Worm (Caenorhabditis elegans) whole organism, L1 larva: ENCODE results near the gene Y60C6A.2.
A peak's percentile ranks its signal among the peaks of the same experiment; 100 is the strongest.

Source experiments
- C04F5.9 ChIP-seq: sonication (generic microtip); optimal IDR thresholded peaks from 2 replicates; lab custom pipeline; 2016; ENCODE audit warnings: missing genetic modification characterization, missing compliant biosample characterization
- C34B4.2 ChIP-seq: sonication (generic microtip); optimal IDR thresholded peaks from 2 replicates; lab custom pipeline; 2017; ENCODE audit warnings: mild to moderate bottlenecking, missing genetic modification characterization, missing compliant biosample characterization
- F16B12.6 ChIP-seq: fragments of 150-350 bp; optimal IDR thresholded peaks from 2 replicates; lab custom pipeline; 2014; ENCODE audit warnings: missing biosample characterization, missing genetic modification characterization
- aha-1 ChIP-seq: fragments of 150-350 bp; optimal IDR thresholded peaks from 2 replicates; lab custom pipeline; 2014; ENCODE audit warnings: missing biosample characterization, missing genetic modification characterization
- aly-2 ChIP-seq: fragments of 150-350 bp; optimal IDR thresholded peaks from 2 replicates; lab custom pipeline; 2014; ENCODE audit warnings: missing biosample characterization, missing genetic modification characterization
- ceh-8 ChIP-seq: fragments of 200-800 bp; sonication (Bioruptor generic); optimal IDR thresholded peaks from 2 replicates; lab custom pipeline; 2018; ENCODE audit warnings: mild to moderate bottlenecking, missing genetic modification characterization, moderate library complexity, missing compliant biosample characterization
- ceh-82 ChIP-seq, 3 experiments: fragments of 150-350 bp in 1 of 3; sonication (generic microtip) in 2 of 3; optimal IDR thresholded peaks; 2 replicates each; lab custom pipeline; 2014 to 2017; ENCODE audit warnings: missing biosample characterization in 3 of 3, missing genetic modification characterization in 3 of 3
- ceh-90 ChIP-seq: sonication (generic microtip); optimal IDR thresholded peaks from 2 replicates; lab custom pipeline; 2016; ENCODE audit warnings: missing genetic modification characterization, missing compliant biosample characterization
- dsc-1 ChIP-seq: sonication (generic microtip); optimal IDR thresholded peaks from 2 replicates; lab custom pipeline; 2016; ENCODE audit warnings: mild to moderate bottlenecking, missing genetic modification characterization, missing compliant biosample characterization
- egl-27 ChIP-seq, 2 experiments: fragments of 150-350 bp in 1 of 2; sonication (generic microtip); optimal IDR thresholded peaks; 3 replicates each; lab custom pipeline; 2017 to 2018; ENCODE audit warnings: missing biosample characterization in 2 of 2, missing genetic modification characterization in 2 of 2, missing genetic modification reagents in 2 of 2
- elt-2 ChIP-seq: sonication (generic microtip); optimal IDR thresholded peaks from 2 replicates; lab custom pipeline; 2016; ENCODE audit warnings: missing genetic modification characterization, mild to moderate bottlenecking, inconsistent platforms, missing compliant biosample characterization, missing genetic modification reagents
- elt-3 ChIP-seq, 6 experiments: fragments of 150-350 bp in 1 of 6; sonication (generic microtip); optimal IDR thresholded peaks; 2 replicates each; lab custom pipeline; 2017 to 2018; ENCODE audit warnings: missing biosample characterization in 6 of 6, missing genetic modification characterization in 6 of 6, inconsistent platforms in 1 of 6
- fkh-8 ChIP-seq: sonication (generic microtip); optimal IDR thresholded peaks from 2 replicates; lab custom pipeline; 2016; ENCODE audit warnings: mild to moderate bottlenecking, missing genetic modification characterization, missing compliant biosample characterization
- hpl-2 ChIP-seq: fragments of 150-350 bp; optimal IDR thresholded peaks from 2 replicates; lab custom pipeline; 2014; ENCODE audit warnings: missing biosample characterization, missing genetic modification reagents, missing genetic modification characterization
- jun-1 ChIP-seq: fragments of 150-350 bp; optimal IDR thresholded peaks from 2 replicates; lab custom pipeline; 2014; ENCODE audit warnings: missing biosample characterization, missing genetic modification reagents, missing genetic modification characterization
- mab-9 ChIP-seq: fragments of 200-800 bp; sonication (Bioruptor generic); IDR thresholded peaks from 2 replicates; pipeline ENCODE4 v1.3.6; 2022; ENCODE audit warnings: missing genetic modification reagents, missing genetic modification characterization, missing compliant biosample characterization
- nhr-11 ChIP-seq: fragments of 150-350 bp; optimal IDR thresholded peaks from 2 replicates; lab custom pipeline; 2014; ENCODE audit warnings: missing biosample characterization, missing genetic modification characterization
- nhr-12 ChIP-seq: sonication (generic microtip); optimal IDR thresholded peaks from 2 replicates; lab custom pipeline; 2017; ENCODE audit warnings: missing biosample characterization, missing genetic modification characterization
- nhr-19 ChIP-seq: fragments of 200-800 bp; sonication (Bioruptor generic); conservative IDR thresholded peaks from 2 replicates; pipeline ENCODE4 v1.3.6; 2022; ENCODE audit warnings: missing genetic modification characterization, missing compliant biosample characterization
- nhr-20 ChIP-seq: sonication (generic microtip); optimal IDR thresholded peaks from 2 replicates; lab custom pipeline; 2016; ENCODE audit warnings: mild to moderate bottlenecking, missing genetic modification characterization, missing compliant biosample characterization
- nhr-237 ChIP-seq: fragments of 150-350 bp; optimal IDR thresholded peaks from 2 replicates; lab custom pipeline; 2014; ENCODE audit warnings: missing biosample characterization, missing genetic modification characterization
- nhr-47 ChIP-seq: sonication (generic microtip); optimal IDR thresholded peaks from 2 replicates; lab custom pipeline; 2016; ENCODE audit warnings: mild to moderate bottlenecking, missing genetic modification characterization, moderate library complexity, missing compliant biosample characterization
- nhr-85 ChIP-seq: sonication (generic microtip); peaks from one replicate; lab custom pipeline; 2016; ENCODE audit warnings: missing genetic modification characterization, inconsistent platforms, missing compliant biosample characterization
- nhr-90 ChIP-seq: sonication (generic microtip); optimal IDR thresholded peaks from 2 replicates; lab custom pipeline; 2016; ENCODE audit warnings: mild to moderate bottlenecking, missing genetic modification characterization, missing compliant biosample characterization; ENCODE audit not compliant: poor library complexity
- pag-3 ChIP-seq: sonication (generic microtip); optimal IDR thresholded peaks from 2 replicates; lab custom pipeline; 2017; ENCODE audit warnings: missing genetic modification characterization, mild to moderate bottlenecking, missing compliant biosample characterization, antibody characterized with exemption, borderline replicate concordance; ENCODE audit not compliant: insufficient read depth
- pax-3 ChIP-seq: fragments of 200-800 bp; sonication (Bioruptor generic); optimal IDR thresholded peaks from 2 replicates; lab custom pipeline; 2018; ENCODE audit warnings: mild to moderate bottlenecking, missing genetic modification characterization, moderate library complexity, missing compliant biosample characterization
- pqm-1 ChIP-seq: sonication (generic microtip); optimal IDR thresholded peaks from 3 replicates; lab custom pipeline; 2017; ENCODE audit warnings: missing biosample characterization, missing genetic modification characterization
- rnt-1 ChIP-seq: sonication (generic microtip); optimal IDR thresholded peaks from 2 replicates; lab custom pipeline; 2016; ENCODE audit warnings: mild to moderate bottlenecking, missing genetic modification characterization, moderate library complexity, missing compliant biosample characterization
- sox-4 ChIP-seq: sonication (generic microtip); optimal IDR thresholded peaks from 2 replicates; lab custom pipeline; 2016; ENCODE audit warnings: missing genetic modification characterization, missing compliant biosample characterization
- sptf-1 ChIP-seq: fragments of 150-350 bp; optimal IDR thresholded peaks from 2 replicates; lab custom pipeline; 2014; ENCODE audit warnings: missing biosample characterization, missing genetic modification characterization
- sup-37 ChIP-seq: fragments of 200-800 bp; sonication (Bioruptor generic); optimal IDR thresholded peaks from 2 replicates; lab custom pipeline; 2018; ENCODE audit warnings: mild to moderate bottlenecking, missing genetic modification characterization, missing compliant biosample characterization
- tbx-2 ChIP-seq: sonication (generic microtip); optimal IDR thresholded peaks from 2 replicates; lab custom pipeline; 2016; ENCODE audit warnings: missing genetic modification characterization, missing compliant biosample characterization
- unc-130 ChIP-seq: fragments of 150-350 bp; optimal IDR thresholded peaks from 2 replicates; lab custom pipeline; 2017; ENCODE audit warnings: missing biosample characterization, missing genetic modification characterization, inconsistent platforms
- unc-86 ChIP-seq: sonication (generic microtip); optimal IDR thresholded peaks from 2 replicates; lab custom pipeline; 2016; ENCODE audit warnings: missing genetic modification characterization, missing compliant biosample characterization
- unc-98 ChIP-seq: fragments of 200-800 bp; sonication (Bioruptor generic); IDR thresholded peaks from 2 replicates; pipeline ENCODE4 v1.3.6; 2022; ENCODE audit warnings: missing genetic modification characterization, missing compliant biosample characterization
- zag-1 ChIP-seq: fragments of 150-350 bp; optimal IDR thresholded peaks from 2 replicates; lab custom pipeline; 2014; ENCODE audit warnings: missing biosample characterization, missing genetic modification characterization
- zip-4 ChIP-seq: fragments of 200-800 bp; sonication (Bioruptor generic); optimal IDR thresholded peaks from 2 replicates; lab custom pipeline; 2018; ENCODE audit warnings: mild to moderate bottlenecking, missing genetic modification characterization, moderate library complexity, missing compliant biosample characterization
- ztf-11 ChIP-seq, 2 experiments: sonication (generic microtip); optimal IDR thresholded peaks; 2 replicates each; lab custom pipeline; 2016 to 2017; ENCODE audit warnings: missing genetic modification characterization in 2 of 2, missing biosample characterization in 1 of 2, missing compliant biosample characterization in 1 of 2
- ztf-4 ChIP-seq: fragments of 150-350 bp; optimal IDR thresholded peaks from 2 replicates; lab custom pipeline; 2014; ENCODE audit warnings: missing biosample characterization, missing genetic modification characterization

The Y60C6A.2 gene

ce11 chrV:4794308-4794707 is 9.1 kb upstream of the Y60C6A.2 start, which contains the start of gene R02F11.2 (continued):
- peak; percentile 52 for TF ChIP-seq sox-4
- TF ChIP-seq pax-3 (tag; lab: Kevin White, UChicago): peak; percentile 51
- TF ChIP-seq elt-3 (tag; optimal IDR thresholded peaks at IDR 0.05; lab: Kevin White, UChicago): no peak
- no peak for TF ChIP-seq ztf-11 (tag; optimal IDR thresholded peaks at IDR 0.05; lab: Kevin White, UChicago)
- peak; percentile 96 for TF ChIP-seq fkh-8 (tag; lab: Kevin White, UChicago)
- peak; percentile 49 for TF ChIP-seq ztf-4 (tag; lab: Kevin White, UChicago)
- no peak for TF ChIP-seq nhr-12 (tag; lab: Kevin White, UChicago)
- no peak for TF ChIP-seq sup-37
- no peak for TF ChIP-seq mab-9
- no peak for TF ChIP-seq pag-3
- TF ChIP-seq F16B12.6 (tag; lab: Kevin White, UChicago): no peak
- no peak for TF ChIP-seq nhr-19 (GFP tag; lab: Robert Waterston, UW)
- no peak for TF ChIP-seq zag-1
- TF ChIP-seq C34B4.2 (tag; lab: Kevin White, UChicago): no peak
- TF ChIP-seq unc-98 (GFP tag; lab: Robert Waterston, UW): no peak
- TF ChIP-seq nhr-11 (tag; lab: Kevin White, UChicago): peak; percentile 7
- TF ChIP-seq ceh-90 (tag; lab: Kevin White, UChicago): no peak
- no peak for TF ChIP-seq ceh-82 (tag; optimal IDR thresholded peaks at IDR 0.05; lab: Kevin White, UChicago)
- no peak for TF ChIP-seq nhr-85
- no peak for TF ChIP-seq nhr-237 (tag; lab: Kevin White, UChicago)
- TF ChIP-seq aly-2 (tag; lab: Kevin White, UChicago): no peak
- no peak for TF ChIP-seq pqm-1 (tag; lab: Kevin White, UChicago)
- no peak for TF ChIP-seq egl-27 (tag; optimal IDR thresholded peaks at IDR 0.05; lab: Kevin White, UChicago)
- no peak for TF ChIP-seq elt-2 (tag; lab: Kevin White, UChicago)
- peak; percentile 17 for TF ChIP-seq nhr-20
- peak; percentile 74 for TF ChIP-seq nhr-47 (tag; lab: Kevin White, UChicago)
- no peak for TF ChIP-seq unc-130 (tag; lab: Kevin White, UChicago)
- TF ChIP-seq, all 84 proteins: peak for 10

- TF ChIP-seq ceh-90 (tag; lab: Kevin White, UChicago): no peak
These were observed 6.3 kb upstream of the Y60C6A.2 start, which contains the start of gene R02F11.11 for ce11 chrV:4791569-4791968. R02F11.11 (plus strand) TSS chrV:4791869.

ce11 chrV:4790368-4790767 is 5.1 kb upstream of the Y60C6A.2 start, which contains the start of gene R02F11.12:
R02F11.12 (plus strand) TSS chrV:4790668.
- no peak for TF ChIP-seq hpl-2 (GFP tag; lab: Kevin White, UChicago)
- no peak for TF ChIP-seq sox-4
- no peak for TF ChIP-seq tbx-2 (tag; lab: Kevin White, UChicago)
- TF ChIP-seq ztf-11 (tag; optimal IDR thresholded peaks at IDR 0.05; lab: Kevin White, UChicago): no peak
- no peak for TF ChIP-seq unc-86 (tag; lab: Kevin White, UChicago)
- TF ChIP-seq rnt-1 (tag; lab: Kevin White, UChicago): no peak
- no peak for TF ChIP-seq ceh-8 (GFP tag; lab: Kevin White, UChicago)
- no peak for TF ChIP-seq nhr-85
- no peak for TF ChIP-seq unc-130 (tag; lab: Kevin White, UChicago)
- TF ChIP-seq zip-4 (GFP tag; lab: Kevin White, UChicago): no peak
- TF ChIP-seq sptf-1 (tag; lab: Kevin White, UChicago): no peak
- TF ChIP-seq C04F5.9 (tag; lab: Kevin White, UChicago): no peak
- no peak for TF ChIP-seq aha-1 (tag; lab: Kevin White, UChicago)
- no peak for TF ChIP-seq nhr-20
- no peak for TF ChIP-seq nhr-90 (tag; lab: Kevin White, UChicago)
- no peak for TF ChIP-seq dsc-1 (tag; lab: Kevin White, UChicago)
- TF ChIP-seq nhr-237 (tag; lab: Kevin White, UChicago): no peak
- no peak for TF ChIP-seq jun-1
